Fruit fly (Drosophila melanogaster): ENCODE data around the gene CG9331.

CG9331 gene

DNA sequence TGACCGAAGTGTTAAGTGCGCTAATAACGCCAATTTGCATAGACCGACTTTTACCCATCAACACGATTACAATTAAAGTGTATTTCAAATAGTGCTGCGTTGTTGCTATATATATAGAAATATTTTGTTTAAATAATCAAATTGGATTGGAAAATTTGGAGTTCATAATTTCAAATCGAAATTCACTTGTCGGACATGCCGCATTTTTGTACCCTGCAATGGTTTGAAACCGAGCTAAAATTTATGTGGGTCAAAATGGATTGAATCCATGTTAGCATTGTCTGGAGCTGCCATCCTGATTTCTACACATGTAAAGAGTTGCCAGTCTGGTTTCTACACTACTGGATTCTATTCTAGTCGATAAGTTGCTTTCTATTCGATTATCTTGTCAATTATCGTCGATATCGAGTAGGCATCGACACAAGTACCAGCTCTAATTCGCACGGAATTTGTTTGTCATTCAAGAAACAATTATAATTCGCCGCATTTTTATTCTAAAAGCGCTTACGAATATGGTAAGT is 35.3 kb upstream of the CG9331 start, which contains the start of gene Pomp (continued):
- TF ChIP-seq CG10274 (GFP tag; optimal IDR thresholded peaks at IDR 0.05) (peak; percentile 97), jumu (GFP tag; optimal IDR thresholded peaks at IDR 0.05) (peak; percentile 34), Stat92E (GFP tag; optimal IDR thresholded peaks at IDR 0.05) (peak in 1 of 3 experiments; percentile 47), CG7786 (GFP tag; optimal IDR thresholded peaks at IDR 0.05) (peak; percentile 57), tap (tag; optimal IDR thresholded peaks at IDR 0.05) (peak; percentile 85), trem (tag; optimal IDR thresholded peaks at IDR 0.05) (peak; percentile 93), Lpt (GFP tag; optimal IDR thresholded peaks at IDR 0.05) (no peak), Chrac-16 (GFP tag; optimal IDR thresholded peaks at IDR 0.05) (peak; percentile 79), CG6272 (GFP tag; IDR thresholded peaks at IDR 0.05) (peak; percentile 85), CG6683 (GFP tag; optimal IDR thresholded peaks at IDR 0.05) (peak; percentile 71), Myb (GFP tag; optimal IDR thresholded peaks at IDR 0.05) (peak; percentile 42), Mad (GFP tag; optimal IDR thresholded peaks at IDR 0.05) (peak; percentile 52), ac (GFP tag; optimal IDR thresholded peaks at IDR 0.05) (no peak), CG42726 (GFP tag; IDR thresholded peaks at IDR 0.05; ENCODE audit: partially characterized antibody) (peak; percentile 55), Nf-YC (tag; optimal IDR thresholded peaks at IDR 0.05) (peak; percentile 53), ap (GFP tag; IDR thresholded peaks at IDR 0.05) (peak; percentile 54; the same call in 1 of the 2 replicates), dysf (GFP tag; IDR thresholded peaks at IDR 0.05) (peak; percentile 94), slp2 (GFP tag; optimal IDR thresholded peaks at IDR 0.05) (peak; percentile 12), Kr (GFP tag; optimal IDR thresholded peaks at IDR 0.05) (no peak), CG11695 (GFP tag; IDR thresholded peaks at IDR 0.05) (peak; percentile 88), CG12659 (GFP tag; optimal IDR thresholded peaks at IDR 0.05) (peak; percentile 86), CG13123 (GFP tag; optimal IDR thresholded peaks at IDR 0.05) (peak; percentile 70), CG32772 (GFP tag; IDR thresholded peaks at IDR 0.05) (peak; percentile 76), Med (GFP tag) (peak; percentile 90), CG13296 (GFP tag; optimal IDR thresholded peaks at IDR 0.05) (peak; percentile 80), Camta (GFP tag; optimal IDR thresholded peaks at IDR 0.05) (peak; percentile 45), Antp (GFP tag; optimal IDR thresholded peaks at IDR 0.05) (peak; percentile 63), CG43689 (GFP tag; IDR thresholded peaks at IDR 0.05) (0 out of 2 replicates have a peak, but pooled peaks have one; percentile 18), Dll (GFP tag; IDR thresholded peaks at IDR 0.05; ENCODE audit: partially characterized antibody) (peak; percentile 70; the same call in 3 of the 4 replicates), D19A (tag; optimal IDR thresholded peaks at IDR 0.05) (peak; percentile 89), dmrt11E (tag; optimal IDR thresholded peaks at IDR 0.05) (peak; percentile 80), YL-1 (GFP tag; optimal IDR thresholded peaks at IDR 0.05) (peak; percentile 26), CG30431 (GFP tag; optimal IDR thresholded peaks at IDR 0.05) (peak; percentile 72), D (optimal IDR thresholded peaks at IDR 0.05) (no peak), D (GFP tag; optimal IDR thresholded peaks at IDR 0.05) (peak; percentile 73), pho (GFP tag; optimal IDR thresholded peaks at IDR 0.05) (peak; percentile 33), ham (GFP tag; IDR thresholded peaks at IDR 0.05) (no peak), CG8478 (optimal IDR thresholded peaks at IDR 0.05) (no peak), Elba2 (GFP tag; optimal IDR thresholded peaks at IDR 0.05) (no peak), gfzf (GFP tag; optimal IDR thresholded peaks at IDR 0.05) (peak; percentile 47), CG2202 (tag; optimal IDR thresholded peaks at IDR 0.05) (peak; percentile 61), wdn (GFP tag; IDR thresholded peaks at IDR 0.05) (peak; percentile 67), CG30403 (GFP tag; optimal IDR thresholded peaks at IDR 0.05) (peak; percentile 86), CG14860 (GFP tag; IDR thresholded peaks at IDR 0.05; ENCODE audit: partially characterized antibody) (no peak), HHEX (GFP tag; optimal IDR thresholded peaks at IDR 0.05) (peak; percentile 87), CG6654 (GFP tag; optimal IDR thresholded peaks at IDR 0.05) (peak; percentile 57), exex (tag; optimal IDR thresholded peaks at IDR 0.05) (peak; percentile 60), unc-4 (GFP tag; IDR thresholded peaks at IDR 0.05; ENCODE audit: partially characterized antibody) (peak; percentile 70), al (GFP tag; IDR thresholded peaks at IDR 0.05) (peak; percentile 78), Hr3 (GFP tag; optimal IDR thresholded peaks at IDR 0.05) (peak; percentile 99), caup (GFP tag; optimal IDR thresholded peaks at IDR 0.05; ENCODE audit: severe bottlenecking) (peak; percentile 79)

All from whole organism, embryonic.